Worm (Caenorhabditis elegans) whole organism, dauer: Measurements from ENCODE around the gene F35E8.7.
"Not testable (repeated sequence)": the region's sequence is repeated elsewhere in the genome, so short reads cannot be mapped to it uniquely, and the experiment has no call there.

Experiments used
- unc-62 ChIP-seq: sonication (generic microtip); optimal IDR thresholded peaks from 2 replicates; lab custom pipeline; 2017; ENCODE audit warnings: missing biosample characterization, missing genetic modification reagents, missing genetic modification characterization

The F35E8.7 gene

ce11 chrV:15929882-15930281 lies 16.1 kb downstream of the F35E8.7 start, which contains the start of gene srbc-77:
srbc-77 (plus strand) TSS chrV:15930182.
- TF ChIP-seq unc-62 (GFP tag; lab: Kevin White, UChicago): not testable (repeated sequence)

ce11 chrV:15932390-15932789 lies 18.6 kb downstream of the F35E8.7 start, which contains the start of gene srw-26:
srw-26 (minus strand) TSS chrV:15932490.
- TF ChIP-seq unc-62 (GFP tag; lab: Kevin White, UChicago): no peak

ce11 chrV:15940254-15940653 lies 26.4 kb downstream of the F35E8.7 start, which contains the start of gene srw-55:
srw-55 (minus strand) TSS chrV:15940354.
- TF ChIP-seq unc-62 (GFP tag; lab: Kevin White, UChicago): no peak

ce11 chrV:15943125-15943524 lies 29.3 kb downstream of the F35E8.7 start, which contains the start of gene srw-53:
srw-53 (plus strand) TSS chrV:15943425.
- no peak for TF ChIP-seq unc-62 (GFP tag; lab: Kevin White, UChicago)

ce11 chrV:15950903-15951302 lies 37.1 kb downstream of the F35E8.7 start, which contains the start of gene srw-59:
srw-59 (minus strand) TSS chrV:15951003.
- no peak for TF ChIP-seq unc-62 (GFP tag; lab: Kevin White, UChicago)

ce11 chrV:15952762-15953161 lies 38.9 kb downstream of the F35E8.7 start, which contains the start of gene srw-56:
srw-56 (minus strand) TSS chrV:15952862.
- TF ChIP-seq unc-62 (GFP tag; lab: Kevin White, UChicago): no peak

- no peak for TF ChIP-seq unc-62 (GFP tag; lab: Kevin White, UChicago)
These were observed 41.1 kb downstream of the F35E8.7 start, which contains the start of gene srw-57 for ce11 chrV:15954932-15955331. srw-57 (minus strand) TSS chrV:15955032.

ce11 chrV:15955497-15955896 lies 41.7 kb downstream of the F35E8.7 start, which contains the start of gene srh-186:
srh-186 (plus strand) TSS chrV:15955797.
- no peak for TF ChIP-seq unc-62 (GFP tag; lab: Kevin White, UChicago)

ce11 chrV:15957098-15957497 lies 43.3 kb downstream of the F35E8.7 start, which contains the start of gene F36G9.3:
F36G9.3 (plus strand) TSS chrV:15957398.
- no peak for TF ChIP-seq unc-62 (GFP tag; lab: Kevin White, UChicago)

- no peak for TF ChIP-seq unc-62 (GFP tag; lab: Kevin White, UChicago)
These were observed 45.6 kb downstream of the F35E8.7 start for ce11 chrV:15959456-15959855.
